Fruit fly (Drosophila melanogaster) whole organism, embryonic: ENCODE measurements around the gene CG17996.

Experiments used
- Aef1 ChIP-seq: fragments of 200-800 bp; sonication (Bioruptor generic); IDR thresholded peaks from 3 replicates; pipeline ENCODE4 v1.3.6; 2022; ENCODE audit warnings: missing biosample characterization, missing genetic modification characterization
- B-H1 ChIP-seq: fragments of 200-800 bp; sonication (Bioruptor generic); IDR thresholded peaks from 3 replicates; pipeline ENCODE4 v1.3.6; 2022; ENCODE audit warnings: missing biosample characterization, missing genetic modification characterization
- Blimp-1 ChIP-seq: fragments of 200-800 bp; sonication (Bioruptor generic); optimal IDR thresholded peaks from 3 replicates; lab custom pipeline; 2018; ENCODE audit warnings: missing biosample characterization, missing genetic modification characterization, mild to moderate bottlenecking, moderate library complexity, missing genetic modification reagents
- CG10147 ChIP-seq: fragments of 200-800 bp; sonication (Bioruptor generic); optimal IDR thresholded peaks from 2 replicates; lab custom pipeline; 2019; ENCODE audit warnings: missing biosample characterization, mild to moderate bottlenecking, missing genetic modification characterization, moderate library complexity
- CG10462 ChIP-seq: fragments of 200-800 bp; sonication (Bioruptor generic); optimal IDR thresholded peaks from 2 replicates; lab custom pipeline; 2016; ENCODE audit warnings: missing biosample characterization, missing genetic modification characterization
- CG10959 ChIP-seq: fragments of 200-800 bp; sonication (Bioruptor generic); IDR thresholded peaks from 2 replicates; pipeline ENCODE4 v1.3.6; 2022; ENCODE audit warnings: missing biosample characterization, missing genetic modification characterization
- CG11723 ChIP-seq: fragments of 200-800 bp; sonication (Bioruptor generic); optimal IDR thresholded peaks from 2 replicates; lab custom pipeline; 2017; ENCODE audit warnings: missing biosample characterization, mild to moderate bottlenecking, missing genetic modification characterization
- CG13424 ChIP-seq: fragments of 200-800 bp; sonication (Bioruptor generic); optimal IDR thresholded peaks from 2 replicates; lab custom pipeline; 2019; ENCODE audit warnings: missing biosample characterization, mild to moderate bottlenecking, missing genetic modification characterization, moderate library complexity
- CG13775 ChIP-seq: fragments of 200-800 bp; sonication (Bioruptor generic); optimal IDR thresholded peaks from 3 replicates; lab custom pipeline; 2017; ENCODE audit warnings: missing biosample characterization, mild to moderate bottlenecking, missing genetic modification characterization
- CG1529 ChIP-seq: fragments of 200-800 bp; sonication (Bioruptor generic); optimal IDR thresholded peaks from 3 replicates; lab custom pipeline; 2018; ENCODE audit warnings: missing biosample characterization, missing genetic modification characterization
- CG15696 ChIP-seq: fragments of 200-800 bp; sonication (Bioruptor generic); optimal IDR thresholded peaks from 2 replicates; lab custom pipeline; 2019; ENCODE audit warnings: missing biosample characterization, mild to moderate bottlenecking, missing genetic modification characterization, moderate library complexity
- CG16863 ChIP-seq: fragments of 200-800 bp; sonication (Bioruptor generic); optimal IDR thresholded peaks from 3 replicates; lab custom pipeline; 2016; ENCODE audit warnings: missing biosample characterization, missing genetic modification characterization
- CG1832 ChIP-seq: fragments of 200-800 bp; sonication (Bioruptor generic); optimal IDR thresholded peaks from 2 replicates; lab custom pipeline; 2017; ENCODE audit warnings: missing biosample characterization, mild to moderate bottlenecking, missing genetic modification characterization, inconsistent platforms
- CG18476 ChIP-seq: fragments of 200-800 bp; sonication (Bioruptor generic); optimal IDR thresholded peaks from 2 replicates; lab custom pipeline; 2016; ENCODE audit warnings: missing biosample characterization, mild to moderate bottlenecking, missing genetic modification characterization
- CG3163 ChIP-seq: fragments of 200-800 bp; sonication (Bioruptor generic); optimal IDR thresholded peaks from 3 replicates; lab custom pipeline; 2016; ENCODE audit warnings: missing biosample characterization, missing genetic modification characterization
- CG3838 ChIP-seq: fragments of 200-800 bp; sonication (Bioruptor generic); optimal IDR thresholded peaks from 3 replicates; lab custom pipeline; 2016; ENCODE audit warnings: missing biosample characterization, missing genetic modification characterization
- CG7357 ChIP-seq: fragments of 200-800 bp; sonication (Bioruptor generic); IDR thresholded peaks from 3 replicates; pipeline ENCODE4 v1.3.6; 2022; ENCODE audit warnings: missing biosample characterization, missing genetic modification characterization
- CG7928 ChIP-seq: fragments of 200-800 bp; sonication (Bioruptor generic); optimal IDR thresholded peaks from 2 replicates; lab custom pipeline; 2017; ENCODE audit warnings: missing biosample characterization, mild to moderate bottlenecking, missing genetic modification characterization
- Dbx ChIP-seq: fragments of 200-800 bp; sonication (Bioruptor generic); IDR thresholded peaks from 3 replicates; pipeline ENCODE4 v1.3.6; 2022; ENCODE audit warnings: missing biosample characterization, missing genetic modification characterization
- Dll ChIP-seq: fragments of 200-800 bp; sonication (Bioruptor generic); IDR thresholded peaks from 4 replicates; pipeline ENCODE4 v1.3.6; 2022; ENCODE audit warnings: missing biosample characterization, missing genetic modification characterization; ENCODE audit not compliant: partially characterized antibody
- H2.0 ChIP-seq: fragments of 200-800 bp; sonication (Bioruptor generic); IDR thresholded peaks from 2 replicates; pipeline ENCODE4 v1.3.6; 2022; ENCODE audit warnings: missing biosample characterization, missing genetic modification characterization
- Hmr ChIP-seq: fragments of 200-800 bp; sonication (Bioruptor generic); optimal IDR thresholded peaks from 3 replicates; lab custom pipeline; 2017; ENCODE audit warnings: mild to moderate bottlenecking, missing biosample characterization, missing genetic modification reagents, missing genetic modification characterization
- Kr ChIP-seq: fragments of 200-800 bp; sonication (Bioruptor generic); optimal IDR thresholded peaks from 2 replicates; lab custom pipeline; 2017; ENCODE audit warnings: missing biosample characterization, mild to moderate bottlenecking, missing genetic modification characterization
- Lim3 ChIP-seq: fragments of 200-800 bp; sonication (Bioruptor generic); IDR thresholded peaks from 2 replicates; pipeline ENCODE4 v1.3.6; 2022; ENCODE audit warnings: missing biosample characterization, missing genetic modification characterization
- MBD-R2 ChIP-seq: fragments of 200-800 bp; sonication (Bioruptor generic); IDR thresholded peaks from 2 replicates; pipeline ENCODE4 v1.3.6; 2022; ENCODE audit warnings: missing biosample characterization, missing genetic modification characterization
- Meics ChIP-seq: fragments of 200-800 bp; sonication (Bioruptor generic); optimal IDR thresholded peaks from 2 replicates; lab custom pipeline; 2017; ENCODE audit warnings: missing biosample characterization, mild to moderate bottlenecking, missing genetic modification characterization
- Ravus ChIP-seq: fragments of 200-800 bp; sonication (Bioruptor generic); IDR thresholded peaks from 2 replicates; pipeline ENCODE4 v1.3.6; 2022; ENCODE audit warnings: missing biosample characterization, missing genetic modification characterization
- Tbp ChIP-seq: fragments of >200 bp; optimal IDR thresholded peaks from 2 replicates; lab custom pipeline; 2018; ENCODE audit warnings: missing biosample characterization, missing genetic modification characterization
- YL-1 ChIP-seq: fragments of 200-800 bp; sonication (Bioruptor generic); optimal IDR thresholded peaks from 3 replicates; lab custom pipeline; 2017; ENCODE audit warnings: missing biosample characterization, mild to moderate bottlenecking, missing genetic modification characterization
- amos ChIP-seq: fragments of 200-800 bp; sonication (Bioruptor generic); IDR thresholded peaks from 2 replicates; pipeline ENCODE4 v1.3.6; 2022; ENCODE audit warnings: missing biosample characterization, missing genetic modification characterization; ENCODE audit not compliant: partially characterized antibody
- bab2 ChIP-seq: fragments of 200-800 bp; sonication (Bioruptor generic); optimal IDR thresholded peaks from 2 replicates; lab custom pipeline; 2016; ENCODE audit warnings: missing biosample characterization, missing genetic modification characterization
- dm ChIP-seq: fragments of 200-800 bp; sonication (Bioruptor generic); optimal IDR thresholded peaks from 3 replicates; lab custom pipeline; 2016; ENCODE audit warnings: missing biosample characterization, missing genetic modification characterization
- fd96Cb ChIP-seq: fragments of 200-800 bp; sonication (Bioruptor generic); optimal IDR thresholded peaks from 2 replicates; lab custom pipeline; 2018; ENCODE audit warnings: missing biosample characterization, mild to moderate bottlenecking, missing genetic modification characterization, moderate library complexity
- ftz-f1 ChIP-seq: fragments of 200-800 bp; sonication (Bioruptor generic); optimal IDR thresholded peaks from 2 replicates; lab custom pipeline; 2016; ENCODE audit warnings: missing biosample characterization, missing genetic modification characterization
- inv ChIP-seq: fragments of 200-800 bp; sonication (Bioruptor generic); IDR thresholded peaks from 2 replicates; pipeline ENCODE4 v1.3.6; 2022; ENCODE audit warnings: missing biosample characterization, missing genetic modification characterization; ENCODE audit not compliant: partially characterized antibody
- jumu ChIP-seq: fragments of 200-800 bp; sonication (Bioruptor generic); optimal IDR thresholded peaks from 3 replicates; lab custom pipeline; 2016; ENCODE audit warnings: missing biosample characterization, missing genetic modification characterization
- mld ChIP-seq: fragments of 200-800 bp; sonication (Bioruptor generic); IDR thresholded peaks from 3 replicates; pipeline ENCODE4 v1.3.6; 2022; ENCODE audit warnings: missing biosample characterization, missing genetic modification characterization; ENCODE audit not compliant: partially characterized antibody
- nerfin-2 ChIP-seq: fragments of 200-800 bp; sonication (Bioruptor generic); IDR thresholded peaks from 2 replicates; pipeline ENCODE4 v1.3.6; 2022; ENCODE audit warnings: missing biosample characterization, missing genetic modification characterization; ENCODE audit not compliant: partially characterized antibody
- oc ChIP-seq: fragments of 200-800 bp; sonication (Bioruptor generic); optimal IDR thresholded peaks from 2 replicates; lab custom pipeline; 2018; ENCODE audit warnings: missing biosample characterization, mild to moderate bottlenecking, missing genetic modification characterization, moderate library complexity
- prd ChIP-seq, 3 experiments: fragments of >200 bp in 2 of 3; fragments of 200-800 bp in 1 of 3; sonication (Bioruptor generic) in 1 of 3; optimal IDR thresholded peaks in 2 of 3; IDR thresholded peaks in 1 of 3; 2 replicates in 2 of 3; 3 replicates in 1 of 3; pipeline versions ENCODE4 v1.3.6 to Lab custom; 2017 to 2022; ENCODE audit warnings: missing biosample characterization in 1 of 3, missing genetic modification characterization in 1 of 3
- ranshi ChIP-seq: fragments of 200-800 bp; sonication (Bioruptor generic); IDR thresholded peaks from 2 replicates; pipeline ENCODE4 v1.3.6; 2022; ENCODE audit warnings: missing biosample characterization, missing genetic modification characterization
- shn ChIP-seq: fragments of 200-800 bp; sonication (Bioruptor generic); optimal IDR thresholded peaks from 3 replicates; lab custom pipeline; 2016; ENCODE audit warnings: missing biosample characterization, missing genetic modification characterization
- sima ChIP-seq: fragments of 200-800 bp; sonication (Bioruptor generic); optimal IDR thresholded peaks from 2 replicates; lab custom pipeline; 2016; ENCODE audit warnings: missing biosample characterization, missing genetic modification characterization
- so ChIP-seq: fragments of 200-800 bp; sonication (Bioruptor generic); IDR thresholded peaks from 3 replicates; pipeline ENCODE4 v1.3.6; 2022; ENCODE audit warnings: missing biosample characterization, missing genetic modification characterization
- trem ChIP-seq: fragments of 200-800 bp; optimal IDR thresholded peaks from 3 replicates; lab custom pipeline; 2019; ENCODE audit warnings: missing biosample characterization, mild to moderate bottlenecking, missing genetic modification characterization, moderate library complexity
- vfl ChIP-seq: fragments of 200-800 bp; sonication (Bioruptor generic); optimal IDR thresholded peaks from 2 replicates; lab custom pipeline; 2016; ENCODE audit warnings: missing biosample characterization, missing genetic modification characterization
- z ChIP-seq: fragments of 200-800 bp; sonication (Bioruptor generic); IDR thresholded peaks from 3 replicates; pipeline ENCODE4 v1.3.6; 2022; ENCODE audit warnings: missing biosample characterization, missing genetic modification characterization
- zfh1 ChIP-seq: fragments of 200-800 bp; sonication (Bioruptor generic); IDR thresholded peaks from 3 replicates; pipeline ENCODE4 v1.3.6; 2022; ENCODE audit warnings: missing biosample characterization, missing genetic modification characterization

The CG17996 gene

DNA sequence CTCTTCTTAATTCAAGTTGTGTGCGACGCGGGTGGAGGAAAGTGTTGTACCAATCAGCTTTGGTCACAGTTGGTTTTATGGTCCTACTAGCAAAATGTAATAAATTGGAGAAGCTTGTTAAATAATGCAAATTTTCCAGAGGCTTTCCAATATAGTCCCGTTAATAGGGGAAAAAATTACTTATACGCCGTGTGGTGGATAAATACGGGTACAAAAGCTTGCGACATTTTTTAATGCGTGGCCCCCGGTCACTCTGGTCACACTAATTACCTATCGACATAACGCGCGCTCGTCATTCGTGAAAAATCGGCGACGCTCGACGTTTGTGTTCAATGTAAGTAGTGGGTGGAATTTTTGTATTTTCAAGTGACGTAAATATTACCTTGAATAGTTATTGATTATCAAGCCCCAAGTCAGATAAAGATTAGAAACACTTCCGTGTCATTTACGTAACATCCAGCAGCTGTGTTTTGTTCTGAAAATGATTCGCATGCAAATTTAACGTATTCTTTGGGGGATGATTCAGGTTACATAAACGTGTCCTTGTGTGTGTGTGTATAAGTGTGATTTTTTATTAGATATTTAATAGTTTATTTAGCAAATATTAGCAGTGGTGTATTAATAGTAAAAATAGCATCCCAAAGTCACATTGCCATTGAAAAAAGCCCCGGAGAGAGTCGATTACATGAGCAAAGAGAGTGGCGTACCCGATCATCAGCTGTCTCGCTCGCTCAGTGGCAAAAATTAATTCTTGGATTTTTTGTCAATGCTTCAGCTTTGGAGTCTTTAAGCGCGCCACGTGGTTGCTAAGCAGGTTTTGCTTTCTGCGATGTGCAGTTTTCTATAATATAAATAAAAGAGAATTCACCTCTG, 11.0 kb downstream of the CG17996 start, which contains the start of gene Cyt-c-p (continued):
- TF ChIP-seq CG11723 (GFP tag; lab: Kevin White, UChicago) (no peak), z (no peak), Dbx (GFP tag; lab: Robert Waterston, UW) (peak; percentile 41; the same call in 2 of the 3 replicates), Tbp (GFP tag; lab: Kevin White, UChicago) (no peak), CG16863 (peak; percentile 13), sima (GFP tag; lab: Kevin White, UChicago) (no peak), bab2 (GFP tag; lab: Kevin White, UChicago) (no peak), CG7357 (no peak), oc (tag; lab: Kevin White, UChicago) (no peak), fd96Cb (no peak), amos (peak; percentile 64; the same call in 1 of the 2 replicates), CG3163 (GFP tag; lab: Kevin White, UChicago) (no peak), vfl (GFP tag; lab: Kevin White, UChicago) (no peak), CG7928 (GFP tag; lab: Kevin White, UChicago) (peak; percentile 13), H2.0 (GFP tag; lab: Robert Waterston, UW) (no peak), Dll (GFP tag; lab: Robert Waterston, UW) (peak; percentile 70; the same call in 3 of the 4 replicates), Meics (GFP tag; lab: Kevin White, UChicago) (no peak), jumu (GFP tag; lab: Kevin White, UChicago) (no peak), CG10462 (GFP tag; lab: Kevin White, UChicago) (no peak), Blimp-1 (peak; percentile 39), CG18476 (GFP tag; lab: Kevin White, UChicago) (no peak), prd (optimal IDR thresholded peaks at IDR 0.05; lab: Kevin White, UChicago) (no peak), prd (GFP tag; IDR thresholded peaks at IDR 0.05; lab: Robert Waterston, UW) (no peak; the same call in 2 of the 3 replicates), dm (GFP tag; lab: Kevin White, UChicago) (peak; percentile 52), B-H1 (no peak), ranshi (GFP tag; lab: Robert Waterston, UW) (no peak; the same call in 1 of the 2 replicates), CG10147 (GFP tag; lab: Kevin White, UChicago) (peak; percentile 43), so (GFP tag; lab: Robert Waterston, UW) (no peak), mld (no peak), Kr (no peak), shn (GFP tag; lab: Kevin White, UChicago) (peak; percentile 26), zfh1 (GFP tag; lab: Robert Waterston, UW) (no peak), CG15696 (tag; lab: Kevin White, UChicago) (no peak), trem (peak; percentile 76), MBD-R2 (GFP tag; lab: Robert Waterston, UW) (peak; percentile 60), Aef1 (GFP tag; lab: Robert Waterston, UW) (no peak), Hmr (GFP tag; lab: Kevin White, UChicago) (peak; percentile 55), CG1529 (GFP tag; lab: Kevin White, UChicago) (no peak), CG13424 (peak; percentile 3), Ravus (GFP tag; lab: Robert Waterston, UW) (no peak), CG1832 (GFP tag; lab: Kevin White, UChicago) (peak; percentile 22), CG13775 (peak; percentile 6), CG3838 (GFP tag; lab: Kevin White, UChicago) (no peak), inv (GFP tag; lab: Robert Waterston, UW) (peak; percentile 46; the same call in 1 of the 2 replicates), CG10959 (GFP tag; lab: Robert Waterston, UW) (no peak), nerfin-2 (GFP tag; lab: Robert Waterston, UW) (0 out of 2 replicates have a peak, but pooled peaks have one; percentile 16), Lim3 (GFP tag; lab: Robert Waterston, UW) (no peak), YL-1 (peak; percentile 38), ftz-f1 (GFP tag; lab: Kevin White, UChicago) (peak; percentile 89)
